Worm (Caenorhabditis elegans): ENCODE data around the gene abu-4.

The abu-4 gene

DNA sequence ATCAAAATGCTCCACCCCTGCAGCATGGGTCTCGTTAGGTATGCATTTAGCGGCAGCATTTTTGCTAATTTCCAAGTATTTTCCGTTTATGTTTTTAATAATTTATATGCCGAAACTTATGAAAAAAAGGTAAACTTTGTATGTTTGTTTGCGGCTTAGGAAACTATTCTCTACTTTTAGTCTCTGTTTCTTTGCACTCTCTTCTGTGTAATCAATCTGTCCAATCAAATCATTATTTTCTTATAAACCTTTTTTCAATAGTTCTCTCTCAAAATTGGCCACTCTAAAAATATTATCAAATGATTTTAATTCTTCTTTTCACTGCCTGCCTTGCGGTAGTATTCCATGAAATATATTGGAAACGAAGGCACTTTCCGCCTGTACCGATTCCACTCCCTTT lies 36.6 kb upstream of the abu-4 start:
- no peak for TF ChIP-seq ets-7 (tag; optimal IDR thresholded peaks at IDR 0.05)
- TF ChIP-seq hmg-4 (GFP tag; optimal IDR thresholded peaks at IDR 0.05): no peak
- TF ChIP-seq aly-1 (tag; optimal IDR thresholded peaks at IDR 0.05): no peak
- no peak for TF ChIP-seq flt-1 (GFP tag; IDR thresholded peaks at IDR 0.05)
- TF ChIP-seq ceh-13 (GFP tag; optimal IDR thresholded peaks at IDR 0.05): no peak
- no peak for TF ChIP-seq hmbx-1 (tag; optimal IDR thresholded peaks at IDR 0.05)
- no peak for TF ChIP-seq B0310.2 (tag; optimal IDR thresholded peaks at IDR 0.05)
- TF ChIP-seq scrt-1 (GFP tag; IDR thresholded peaks at IDR 0.05): no peak
- TF ChIP-seq hnd-1 (tag; optimal IDR thresholded peaks at IDR 0.05): no peak

DNA sequence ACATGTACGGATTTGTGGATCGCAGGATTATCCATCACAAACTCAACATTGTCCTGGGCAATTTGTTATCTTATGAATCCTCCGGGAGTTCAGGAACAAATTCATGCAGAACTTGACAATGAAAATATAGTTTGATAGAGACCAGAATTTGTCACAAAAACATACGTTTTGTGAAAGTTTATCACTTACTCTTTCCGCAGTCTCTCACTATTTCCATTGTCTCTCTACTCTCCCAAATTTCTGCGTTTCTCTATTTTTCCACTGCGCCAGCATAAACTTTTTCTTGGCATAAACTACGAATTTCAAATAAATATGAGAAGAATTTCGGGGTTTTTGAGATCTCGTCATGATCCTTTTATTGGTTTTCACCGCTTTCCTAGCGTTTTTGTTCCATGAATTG lies 32.0 kb upstream of the abu-4 start, which contains the start of gene cyp-33C3:
Gene cyp-33C3, plus strand, starts transcription at position 149 of the 400 bp plus-strand sequence.
- TF ChIP-seq aly-1 (tag; optimal IDR thresholded peaks at IDR 0.05) (no peak), ceh-13 (GFP tag; optimal IDR thresholded peaks at IDR 0.05) (no peak), hmbx-1 (tag; optimal IDR thresholded peaks at IDR 0.05) (no peak), sea-1 (GFP tag; conservative IDR thresholded peaks at IDR 0.05) (no peak), pes-1 (GFP tag; IDR thresholded peaks at IDR 0.05) (no peak), hnd-1 (tag; optimal IDR thresholded peaks at IDR 0.05) (no peak), tbx-11 (GFP tag; IDR thresholded peaks at IDR 0.05) (no peak), tbx-37 (GFP tag; conservative IDR thresholded peaks at IDR 0.05) (no peak), scrt-1 (GFP tag; IDR thresholded peaks at IDR 0.05) (no peak), flt-1 (GFP tag; IDR thresholded peaks at IDR 0.05) (no peak), B0310.2 (tag; optimal IDR thresholded peaks at IDR 0.05) (no peak)

DNA sequence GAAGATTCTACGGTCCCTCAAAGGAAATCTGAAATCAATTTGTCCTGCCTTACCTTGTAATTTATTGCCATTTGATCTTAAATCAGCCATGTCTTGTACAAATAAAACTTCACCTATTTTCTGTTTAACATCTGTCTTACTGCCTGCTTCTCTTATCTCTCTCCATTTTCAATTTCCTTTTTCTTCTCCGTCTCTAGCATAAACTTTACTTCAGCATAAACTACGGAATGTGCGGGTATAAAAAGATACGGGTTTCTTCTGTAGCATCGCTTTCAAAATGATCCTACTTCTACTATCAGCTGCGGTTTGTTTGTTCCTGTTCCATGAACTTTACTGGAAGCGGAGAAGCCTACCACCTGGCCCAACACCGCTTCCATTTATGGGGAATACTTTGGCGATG lies 29.9 kb upstream of the abu-4 start, which contains the start of gene cyp-33C5:
Gene cyp-33C5, plus strand, starts transcription at position 254 of the 400 bp plus-strand sequence.
- TF ChIP-seq tbx-37 (GFP tag; conservative IDR thresholded peaks at IDR 0.05): no peak
- no peak for TF ChIP-seq ceh-13 (GFP tag; optimal IDR thresholded peaks at IDR 0.05)
- no peak for TF ChIP-seq tra-4 (tag; optimal IDR thresholded peaks at IDR 0.05)
- TF ChIP-seq tbx-11 (GFP tag; IDR thresholded peaks at IDR 0.05): no peak
- no peak for TF ChIP-seq B0310.2 (tag; optimal IDR thresholded peaks at IDR 0.05)

DNA sequence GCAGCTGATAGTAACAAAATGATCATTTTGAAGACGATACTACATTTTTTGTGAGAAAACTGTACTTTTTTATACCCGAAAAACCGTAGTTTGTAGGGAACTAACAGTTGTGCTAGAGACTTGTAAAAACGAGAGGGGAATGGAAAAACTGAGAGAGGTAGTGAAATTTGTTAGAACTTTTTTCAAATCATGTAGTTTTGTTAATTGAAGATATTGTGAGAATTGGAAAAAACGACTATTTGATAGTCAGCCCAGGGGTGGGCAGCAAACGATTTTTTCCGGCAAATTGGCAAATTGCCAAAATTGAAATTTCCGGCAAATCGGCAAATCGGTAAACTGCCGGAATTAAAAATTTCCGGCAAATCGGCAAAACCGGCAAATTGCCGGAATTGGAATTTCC lies 25.3 kb upstream of the abu-4 start, which contains the start of gene cyp-33C6:
Gene cyp-33C6, minus strand, starts transcription at position 101 of the 400 bp plus-strand sequence.
- no peak for TF ChIP-seq ets-7 (tag; optimal IDR thresholded peaks at IDR 0.05)
- no peak for TF ChIP-seq F13C5.2 (tag; optimal IDR thresholded peaks at IDR 0.05)
- TF ChIP-seq ceh-36 (tag; optimal IDR thresholded peaks at IDR 0.05): no peak
- no peak for TF ChIP-seq hnd-1 (tag; optimal IDR thresholded peaks at IDR 0.05)
- TF ChIP-seq scrt-1 (GFP tag; IDR thresholded peaks at IDR 0.05): no peak
- no peak for TF ChIP-seq tbx-11 (GFP tag; IDR thresholded peaks at IDR 0.05)
- TF ChIP-seq tbx-37 (GFP tag; conservative IDR thresholded peaks at IDR 0.05): no peak
- TF ChIP-seq tra-4 (tag; optimal IDR thresholded peaks at IDR 0.05): no peak
- TF ChIP-seq aly-1 (tag; optimal IDR thresholded peaks at IDR 0.05): no peak
- TF ChIP-seq ceh-13 (GFP tag; optimal IDR thresholded peaks at IDR 0.05): no peak
- no peak for TF ChIP-seq ama-1 (optimal IDR thresholded peaks at IDR 0.05)
- no peak for TF ChIP-seq B0310.2 (tag; optimal IDR thresholded peaks at IDR 0.05)
- no peak for TF ChIP-seq sea-1 (GFP tag; conservative IDR thresholded peaks at IDR 0.05)
- no peak for TF ChIP-seq flt-1 (GFP tag; IDR thresholded peaks at IDR 0.05)

DNA sequence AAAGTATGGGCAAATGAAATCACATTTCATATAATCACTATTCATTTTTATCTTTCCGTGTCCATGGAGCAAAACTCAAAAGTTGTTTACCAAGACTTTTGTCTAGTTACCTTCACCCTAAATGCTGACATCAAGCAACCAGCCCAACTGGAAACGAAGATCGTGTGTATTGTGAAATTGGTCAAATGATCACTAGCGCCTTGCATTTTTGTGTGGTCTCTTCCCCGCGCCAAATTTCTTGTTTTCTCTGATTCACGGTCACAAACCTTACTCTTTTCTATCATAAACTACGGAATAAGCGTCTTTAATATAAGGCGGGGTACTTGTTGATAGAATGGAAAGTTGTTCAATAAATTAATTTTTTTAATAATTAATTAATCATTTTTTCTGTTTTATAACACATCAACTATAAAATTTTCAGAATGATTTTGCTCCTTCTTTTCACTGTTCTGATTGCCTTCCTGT lies 24.5 kb upstream of the abu-4 start, which contains the start of gene cyp-33C7:
Gene cyp-33C7, plus strand, starts transcription at position 415 of the 465 bp plus-strand sequence.
- no peak for TF ChIP-seq hmg-4 (GFP tag; optimal IDR thresholded peaks at IDR 0.05)
- no peak for TF ChIP-seq aly-1 (tag; optimal IDR thresholded peaks at IDR 0.05)
- TF ChIP-seq sea-1 (GFP tag; conservative IDR thresholded peaks at IDR 0.05): no peak
- TF ChIP-seq flt-1 (GFP tag; IDR thresholded peaks at IDR 0.05): no peak
- TF ChIP-seq B0310.2 (tag; optimal IDR thresholded peaks at IDR 0.05): no peak
- no peak for TF ChIP-seq pes-1 (GFP tag; IDR thresholded peaks at IDR 0.05)
- no peak for TF ChIP-seq F13C5.2 (tag; optimal IDR thresholded peaks at IDR 0.05)
- no peak for TF ChIP-seq ceh-13 (GFP tag; optimal IDR thresholded peaks at IDR 0.05)
- TF ChIP-seq ama-1 (optimal IDR thresholded peaks at IDR 0.05): no peak
- no peak for TF ChIP-seq hmbx-1 (tag; optimal IDR thresholded peaks at IDR 0.05)
- no peak for TF ChIP-seq tra-4 (tag; optimal IDR thresholded peaks at IDR 0.05)
- no peak for TF ChIP-seq ets-7 (tag; optimal IDR thresholded peaks at IDR 0.05)
- no peak for TF ChIP-seq tbx-11 (GFP tag; IDR thresholded peaks at IDR 0.05)
- no peak for TF ChIP-seq scrt-1 (GFP tag; IDR thresholded peaks at IDR 0.05)
- no peak for TF ChIP-seq ceh-36 (tag; optimal IDR thresholded peaks at IDR 0.05)
- no peak for TF ChIP-seq tbx-37 (GFP tag; conservative IDR thresholded peaks at IDR 0.05)

DNA sequence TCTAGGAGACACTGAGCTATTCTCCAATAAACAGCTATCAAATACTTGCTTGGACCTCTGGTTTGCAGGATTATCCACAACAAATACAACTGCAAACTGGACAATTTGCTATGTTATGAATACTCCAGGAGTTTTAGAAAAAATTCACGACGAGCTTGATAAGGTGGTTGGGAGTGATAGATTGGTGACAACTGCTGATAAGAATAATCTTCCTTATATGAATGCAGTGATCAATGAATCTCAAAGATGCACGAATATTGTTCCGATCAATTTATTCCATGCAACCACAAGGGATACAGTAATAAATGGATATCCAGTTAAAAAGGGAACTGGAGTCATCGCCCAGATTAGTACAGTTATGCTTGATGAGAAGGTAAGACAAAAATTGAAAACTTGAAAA lies 22.9 kb upstream of the abu-4 start:
- TF ChIP-seq scrt-1 (GFP tag; IDR thresholded peaks at IDR 0.05) (no peak), F13C5.2 (tag; optimal IDR thresholded peaks at IDR 0.05) (no peak), ceh-13 (GFP tag; optimal IDR thresholded peaks at IDR 0.05) (no peak), tra-4 (tag; optimal IDR thresholded peaks at IDR 0.05) (no peak), hnd-1 (tag; optimal IDR thresholded peaks at IDR 0.05) (no peak), ets-7 (tag; optimal IDR thresholded peaks at IDR 0.05) (no peak), tbx-11 (GFP tag; IDR thresholded peaks at IDR 0.05) (no peak), tbx-37 (GFP tag; conservative IDR thresholded peaks at IDR 0.05) (no peak), ceh-36 (tag; optimal IDR thresholded peaks at IDR 0.05) (no peak), aly-1 (tag; optimal IDR thresholded peaks at IDR 0.05) (no peak), ama-1 (optimal IDR thresholded peaks at IDR 0.05) (no peak), flt-1 (GFP tag; IDR thresholded peaks at IDR 0.05) (no peak)

DNA sequence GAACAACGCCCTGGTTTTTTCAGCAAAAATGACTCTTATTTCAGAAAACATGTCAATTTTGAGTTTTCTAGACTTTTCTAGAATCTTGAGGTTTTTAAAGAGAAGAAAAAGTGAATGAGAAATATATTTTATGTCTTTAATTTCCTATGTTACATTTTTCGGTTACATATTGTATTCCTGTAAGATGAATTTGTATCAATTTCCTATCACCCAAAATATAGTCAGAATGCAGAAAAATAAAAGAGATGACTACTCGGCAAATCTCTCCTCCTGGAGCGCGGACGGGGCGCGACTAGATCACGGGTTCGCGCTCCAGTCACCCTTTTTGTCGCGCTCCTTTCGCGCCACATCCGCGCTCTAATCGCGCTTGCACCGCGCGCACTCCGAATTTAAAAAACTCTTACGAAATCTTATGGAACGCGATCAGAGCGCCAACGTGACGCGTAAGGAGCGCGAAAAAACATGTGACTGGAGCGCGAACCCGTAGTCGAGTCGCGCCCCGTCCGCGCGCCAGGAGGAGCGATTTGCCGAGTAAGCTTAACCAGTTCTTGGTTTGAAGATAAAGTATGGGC lies 20.0 kb upstream of the abu-4 start, which contains the start of gene str-253:
Gene str-253, minus strand, starts transcription at position 51 of the 572 bp plus-strand sequence.
- TF ChIP-seq tbx-37 (GFP tag; conservative IDR thresholded peaks at IDR 0.05) (no peak), hmbx-1 (tag; optimal IDR thresholded peaks at IDR 0.05) (no peak), tra-4 (tag; optimal IDR thresholded peaks at IDR 0.05) (no peak), flt-1 (GFP tag; IDR thresholded peaks at IDR 0.05) (no peak), scrt-1 (GFP tag; IDR thresholded peaks at IDR 0.05) (no peak), ets-7 (tag; optimal IDR thresholded peaks at IDR 0.05) (no peak), pes-1 (GFP tag; IDR thresholded peaks at IDR 0.05) (no peak), aly-1 (tag; optimal IDR thresholded peaks at IDR 0.05) (no peak), hnd-1 (tag; optimal IDR thresholded peaks at IDR 0.05) (no peak), hmg-4 (GFP tag; optimal IDR thresholded peaks at IDR 0.05) (no peak), tbx-11 (GFP tag; IDR thresholded peaks at IDR 0.05) (no peak), ceh-13 (GFP tag; optimal IDR thresholded peaks at IDR 0.05) (no peak), B0310.2 (tag; optimal IDR thresholded peaks at IDR 0.05) (no peak), ceh-36 (tag; optimal IDR thresholded peaks at IDR 0.05) (no peak), F13C5.2 (tag; optimal IDR thresholded peaks at IDR 0.05) (no peak), ama-1 (optimal IDR thresholded peaks at IDR 0.05) (no peak), sea-1 (GFP tag; conservative IDR thresholded peaks at IDR 0.05) (no peak)
